Fruit fly (Drosophila melanogaster) whole organism, adult: ENCODE measurements around the gene dpy.

ENCODE experiments used
- CG7045 ChIP-seq: fragments of 200-800 bp; sonication (Bioruptor generic); optimal IDR thresholded peaks from 2 replicates; lab custom pipeline; 2017; ENCODE audit warnings: missing biosample characterization, mild to moderate bottlenecking, missing genetic modification characterization
- Crg-1 ChIP-seq: fragments of 200-800 bp; sonication (Bioruptor generic); optimal IDR thresholded peaks from 2 replicates; lab custom pipeline; 2016; ENCODE audit warnings: missing biosample characterization, missing genetic modification characterization
- cic ChIP-seq: fragments of 200-800 bp; sonication (Bioruptor generic); optimal IDR thresholded peaks from 2 replicates; lab custom pipeline; 2017; ENCODE audit warnings: missing biosample characterization, mild to moderate bottlenecking, missing genetic modification characterization, moderate library complexity
- pad ChIP-seq: fragments of 200-800 bp; sonication (Bioruptor generic); optimal IDR thresholded peaks from 3 replicates; lab custom pipeline; 2017; ENCODE audit warnings: missing biosample characterization, missing genetic modification characterization, mild to moderate bottlenecking, moderate library complexity, missing genetic modification reagents

DNA sequence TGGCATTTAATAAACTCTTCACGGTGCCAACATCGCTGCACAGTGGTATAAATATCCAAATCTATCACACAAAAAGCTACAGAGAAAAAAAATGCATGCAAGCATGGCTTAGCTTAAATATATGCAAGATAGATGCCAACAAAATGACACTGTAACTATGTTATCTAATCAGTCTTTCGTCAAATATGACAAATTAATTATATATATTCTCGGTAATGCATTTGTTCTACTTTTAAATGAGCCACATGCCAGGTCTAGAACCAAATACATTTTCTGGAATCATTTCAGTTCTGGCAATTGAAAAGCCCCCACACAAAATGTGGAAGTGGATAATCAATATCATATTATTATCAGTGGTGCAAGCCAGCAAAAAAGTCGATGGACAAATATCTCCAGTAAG, 26.9 kb upstream of the dpy start, which contains the start of gene BG642163:
- TF ChIP-seq CG7045 (GFP tag; lab: Kevin White, UChicago) (no peak), Crg-1 (GFP tag; lab: Kevin White, UChicago) (no peak), pad (GFP tag; lab: Kevin White, UChicago) (no peak), cic (GFP tag; lab: Kevin White, UChicago) (no peak)
